Fruit fly (Drosophila melanogaster): Measurements from ENCODE around the gene narya.
A peak's percentile ranks its signal among the peaks of the same experiment; 100 is the strongest.

Gene narya

dm6 chrX:19495611-19496583, 21.0 kb downstream of the narya start (continued):
- TF ChIP-seq CG6813 (GFP tag; optimal IDR thresholded peaks at IDR 0.05) (peak; percentile 49), Scr (GFP tag; IDR thresholded peaks at IDR 0.05; ENCODE audit: partially characterized antibody) (no peak), CG2120 (GFP tag; optimal IDR thresholded peaks at IDR 0.05) (peak; percentile 78), CG1529 (GFP tag; optimal IDR thresholded peaks at IDR 0.05) (peak; percentile 25), CG2678 (tag; optimal IDR thresholded peaks at IDR 0.05) (peak; percentile 78), CG3065 (GFP tag; optimal IDR thresholded peaks at IDR 0.05) (no peak), rib (GFP tag; IDR thresholded peaks at IDR 0.05) (peak; percentile 29; the same call in 1 of the 2 replicates), CG7372 (GFP tag; IDR thresholded peaks at IDR 0.05) (0 out of 2 replicates have a peak, but pooled peaks have one; percentile 20), B-H1 (GFP tag; IDR thresholded peaks at IDR 0.05) (peak; percentile 23; the same call in 1 of the 3 replicates), sens-2 (GFP tag; IDR thresholded peaks at IDR 0.05) (no peak), eve (GFP tag; optimal IDR thresholded peaks at IDR 0.05) (no peak), gcm (GFP tag; optimal IDR thresholded peaks at IDR 0.05) (peak; percentile 2), CG14441 (GFP tag; IDR thresholded peaks at IDR 0.05) (peak; percentile 70), abd-A (tag; optimal IDR thresholded peaks at IDR 0.05) (no peak), CG3847 (GFP tag; IDR thresholded peaks at IDR 0.05) (peak; percentile 51), Atf-2 (GFP tag; optimal IDR thresholded peaks at IDR 0.05) (peak; percentile 61), CG15514 (GFP tag; optimal IDR thresholded peaks at IDR 0.05) (peak; percentile 39), esg (GFP tag; conservative IDR thresholded peaks at IDR 0.05) (peak; percentile 63), row (GFP tag; IDR thresholded peaks at IDR 0.05) (peak; percentile 72), org-1 (GFP tag; optimal IDR thresholded peaks at IDR 0.05) (peak; percentile 74), gce (GFP tag; IDR thresholded peaks at IDR 0.05) (peak; percentile 70; the same call in 1 of the 3 replicates), ro (GFP tag; IDR thresholded peaks at IDR 0.05) (no peak), CG11723 (GFP tag; optimal IDR thresholded peaks at IDR 0.05) (peak; percentile 33), zen2 (GFP tag; IDR thresholded peaks at IDR 0.05; ENCODE audit: partially characterized antibody) (no peak), sisA (GFP tag; IDR thresholded peaks at IDR 0.05) (peak; percentile 60), Elba2 (GFP tag; optimal IDR thresholded peaks at IDR 0.05) (no peak), bigmax (GFP tag; optimal IDR thresholded peaks at IDR 0.05) (no peak), CG1832 (GFP tag; optimal IDR thresholded peaks at IDR 0.05) (peak; percentile 90), Dek (tag; optimal IDR thresholded peaks at IDR 0.05) (peak; percentile 57), CG9797 (GFP tag; optimal IDR thresholded peaks at IDR 0.05) (no peak), oc (tag; optimal IDR thresholded peaks at IDR 0.05) (no peak), CG7271 (tag; optimal IDR thresholded peaks at IDR 0.05) (no peak), CG12391 (tag; optimal IDR thresholded peaks at IDR 0.05) (peak; percentile 22), chm (GFP tag; IDR thresholded peaks at IDR 0.05) (no peak), CG7556 (GFP tag; optimal IDR thresholded peaks at IDR 0.05) (peak; percentile 48), phol (tag; optimal IDR thresholded peaks at IDR 0.05) (peak; percentile 41), MTF-1 (GFP tag; optimal IDR thresholded peaks at IDR 0.05; ENCODE audit: borderline replicate concordance) (peak; percentile 24), dysf (GFP tag; IDR thresholded peaks at IDR 0.05) (peak; percentile 75), CG7963 (GFP tag; IDR thresholded peaks at IDR 0.05; ENCODE audit: partially characterized antibody) (no peak), CG1233 (GFP tag; optimal IDR thresholded peaks at IDR 0.05) (peak; percentile 31), GATAe (GFP tag; conservative IDR thresholded peaks at IDR 0.05) (no peak), jumu (GFP tag; optimal IDR thresholded peaks at IDR 0.05) (peak; percentile 52), disco-r (GFP tag; optimal IDR thresholded peaks at IDR 0.05) (peak; percentile 34), CkIIα-i1 (GFP tag; IDR thresholded peaks at IDR 0.05) (no peak), her (GFP tag; optimal IDR thresholded peaks at IDR 0.05) (peak; percentile 72), lilli (GFP tag; optimal IDR thresholded peaks at IDR 0.05) (peak; percentile 70), sim (GFP tag; IDR thresholded peaks at IDR 0.05) (no peak), maf-S (GFP tag; optimal IDR thresholded peaks at IDR 0.05) (peak; percentile 36)
